Worm (Caenorhabditis elegans) whole organism, midembryonic: ENCODE results near the gene F18E9.8.
A peak's percentile ranks its signal among the peaks of the same experiment; 100 is the strongest.
"Not testable (repeated sequence)": the region's sequence is repeated elsewhere in the genome, so short reads cannot be mapped to it uniquely, and the experiment has no call there.

ENCODE experiments used
- T22C8.4 ChIP-seq: fragments of 200-800 bp; sonication (Bioruptor generic); IDR thresholded peaks from 2 replicates; pipeline ENCODE4 v1.3.6; 2022; ENCODE audit warnings: missing genetic modification characterization, missing compliant biosample characterization
- cog-1 ChIP-seq: sonication (generic microtip); optimal IDR thresholded peaks from 2 replicates; lab custom pipeline; 2016; ENCODE audit warnings: missing genetic modification characterization, missing compliant biosample characterization
- flt-1 ChIP-seq: fragments of 200-800 bp; sonication (Bioruptor generic); IDR thresholded peaks from 2 replicates; pipeline ENCODE4 v1.3.6; 2022; ENCODE audit warnings: missing genetic modification characterization, missing compliant biosample characterization
- klf-2 ChIP-seq: fragments of 200-800 bp; sonication (Bioruptor generic); conservative IDR thresholded peaks from 2 replicates; pipeline ENCODE4 v1.3.6; 2022; ENCODE audit warnings: missing genetic modification reagents, missing genetic modification characterization, missing compliant biosample characterization
- med-1 ChIP-seq: sonication (generic microtip); optimal IDR thresholded peaks from 2 replicates; lab custom pipeline; 2017; ENCODE audit warnings: missing genetic modification characterization, mild to moderate bottlenecking, missing compliant biosample characterization, antibody characterized with exemption, missing genetic modification reagents; ENCODE audit not compliant: insufficient read depth
- ref-1 ChIP-seq: fragments of 200-800 bp; sonication (Bioruptor generic); conservative IDR thresholded peaks from 2 replicates; pipeline ENCODE4 v1.3.6; 2022; ENCODE audit warnings: missing genetic modification reagents, missing genetic modification characterization, missing compliant biosample characterization
- tab-1 ChIP-seq: fragments of 200-800 bp; sonication (Bioruptor generic); IDR thresholded peaks from 2 replicates; pipeline ENCODE4 v1.3.6; 2022; ENCODE audit warnings: missing genetic modification characterization, missing compliant biosample characterization
- ztf-23 ChIP-seq: fragments of 200-800 bp; sonication (Bioruptor generic); IDR thresholded peaks from 2 replicates; pipeline ENCODE4 v1.3.6; 2022; ENCODE audit warnings: missing genetic modification reagents, missing genetic modification characterization, missing compliant biosample characterization
- ztf-29 ChIP-seq: fragments of 200-800 bp; sonication (Bioruptor generic); IDR thresholded peaks from 2 replicates; pipeline ENCODE4 v1.3.6; 2022; ENCODE audit warnings: missing genetic modification reagents, missing genetic modification characterization, missing compliant biosample characterization

Gene F18E9.8

ce11 chrX:8562586-8562985 lies 18.8 kb downstream of the F18E9.8 start:
- TF ChIP-seq ref-1 (GFP tag; lab: Robert Waterston, UW) (no peak), ztf-29 (no peak), ztf-23 (GFP tag; lab: Robert Waterston, UW) (no peak), T22C8.4 (GFP tag; lab: Robert Waterston, UW) (no peak), flt-1 (GFP tag; lab: Robert Waterston, UW) (no peak), klf-2 (GFP tag; lab: Robert Waterston, UW) (no peak), med-1 (GFP tag; lab: Kevin White, UChicago) (no peak), tab-1 (no peak), cog-1 (tag; lab: Kevin White, UChicago) (no peak)

ce11 chrX:8556614-8557196 lies 24.6 kb downstream of the F18E9.8 start, which contains the start of gene utx-1:
Gene utx-1, plus strand, starts transcription at chrX:8557146.
- TF ChIP-seq cog-1 (tag; lab: Kevin White, UChicago) (peak; percentile 3), tab-1 (peak; percentile 8; the same call in 1 of the 2 replicates), klf-2 (GFP tag; lab: Robert Waterston, UW) (no peak), ztf-23 (GFP tag; lab: Robert Waterston, UW) (no peak), T22C8.4 (GFP tag; lab: Robert Waterston, UW) (peak; percentile 54; the same call in 1 of the 2 replicates)

ce11 chrX:8554029-8554428 lies 27.3 kb downstream of the F18E9.8 start:
- TF ChIP-seq cog-1 (tag; lab: Kevin White, UChicago) (no peak), T22C8.4 (GFP tag; lab: Robert Waterston, UW) (no peak), ztf-23 (GFP tag; lab: Robert Waterston, UW) (no peak), tab-1 (no peak), ref-1 (GFP tag; lab: Robert Waterston, UW) (no peak), ztf-29 (no peak), flt-1 (GFP tag; lab: Robert Waterston, UW) (no peak), klf-2 (GFP tag; lab: Robert Waterston, UW) (no peak)

DNA sequence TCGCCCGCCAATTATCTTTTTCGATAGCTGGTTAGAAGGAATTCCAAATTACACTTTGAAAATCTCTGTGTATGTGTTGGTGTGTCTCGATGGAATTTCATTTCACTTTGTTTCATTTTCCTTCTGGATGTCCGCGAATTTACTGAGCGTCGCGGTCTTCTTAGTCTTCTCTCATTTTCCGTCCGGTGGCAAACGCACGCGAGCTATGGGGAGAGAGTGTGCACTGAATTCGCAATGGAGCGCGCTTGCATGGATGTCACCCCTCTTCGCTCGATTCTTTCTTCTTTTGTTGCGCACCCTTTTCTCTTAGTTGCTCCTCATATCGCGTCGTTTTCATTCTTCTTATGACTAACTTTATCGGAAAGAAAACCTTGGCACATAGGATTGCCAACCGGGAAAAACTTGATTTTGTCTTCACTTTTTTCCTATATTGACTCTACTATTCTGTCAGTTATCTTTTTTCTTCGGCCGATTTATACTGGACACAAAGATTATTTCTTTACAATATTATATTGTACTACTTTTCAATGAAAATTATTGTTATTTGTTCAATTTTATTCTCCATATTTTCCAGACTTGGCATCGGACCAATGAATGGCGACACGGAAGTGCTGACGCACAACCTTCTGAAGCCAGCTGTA lies 29.5 kb downstream of the F18E9.8 start, which contains the start of gene dhhc-14:
TSS of gene dhhc-14 (plus strand) at position 591 of the 641 bp plus-strand sequence.
- TF ChIP-seq ztf-23 (GFP tag; lab: Robert Waterston, UW) (peak; percentile 64; the same call in 1 of the 2 replicates), cog-1 (tag; lab: Kevin White, UChicago) (peak; percentile 37), klf-2 (GFP tag; lab: Robert Waterston, UW) (no peak), flt-1 (GFP tag; lab: Robert Waterston, UW) (0 out of 2 replicates have a peak, but pooled peaks have one; percentile 52), T22C8.4 (GFP tag; lab: Robert Waterston, UW) (no peak)

ce11 chrX:8550099-8550498 lies 31.2 kb downstream of the F18E9.8 start:
- TF ChIP-seq cog-1 (tag; lab: Kevin White, UChicago) (no peak), ztf-29 (no peak), ref-1 (GFP tag; lab: Robert Waterston, UW) (no peak), tab-1 (no peak), ztf-23 (GFP tag; lab: Robert Waterston, UW) (no peak), flt-1 (GFP tag; lab: Robert Waterston, UW) (no peak), med-1 (GFP tag; lab: Kevin White, UChicago) (no peak), klf-2 (GFP tag; lab: Robert Waterston, UW) (no peak), T22C8.4 (GFP tag; lab: Robert Waterston, UW) (no peak)

DNA sequence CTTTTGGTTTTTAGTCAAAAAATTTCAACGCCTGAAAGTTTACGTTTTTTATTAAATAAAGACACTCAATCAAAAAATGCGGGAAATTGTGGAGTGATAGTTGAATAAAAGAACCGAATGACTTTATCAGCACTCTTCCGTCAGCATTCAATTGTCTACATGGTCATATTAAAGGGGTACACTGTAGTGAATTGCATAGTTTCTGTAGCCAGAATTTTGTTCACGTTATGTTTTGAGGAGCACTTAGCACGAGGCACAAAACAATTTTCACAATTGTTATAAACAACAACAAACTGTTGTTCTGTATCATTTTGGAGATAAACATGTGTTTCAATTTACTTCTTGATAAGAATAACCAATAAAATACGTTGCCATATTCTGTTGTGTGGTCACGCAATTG lies 32.3 kb downstream of the F18E9.8 start, which contains the start of gene D2021.4:
TSS of gene D2021.4 (minus strand) at position 48 of the 400 bp plus-strand sequence.
- TF ChIP-seq med-1 (GFP tag; lab: Kevin White, UChicago), result no peak
- TF ChIP-seq ref-1 (GFP tag; lab: Robert Waterston, UW), result no peak
- no peak for TF ChIP-seq ztf-29
- TF ChIP-seq flt-1 (GFP tag; lab: Robert Waterston, UW), result no peak
- no peak for TF ChIP-seq T22C8.4 (GFP tag; lab: Robert Waterston, UW)
- TF ChIP-seq ztf-23 (GFP tag; lab: Robert Waterston, UW), result no peak
- no peak for TF ChIP-seq tab-1
- TF ChIP-seq cog-1 (tag; lab: Kevin White, UChicago), result no peak
- no peak for TF ChIP-seq klf-2 (GFP tag; lab: Robert Waterston, UW)

ce11 chrX:8545971-8546442 lies 35.3 kb downstream of the F18E9.8 start, which contains the start of gene sdha-1:
Gene sdha-1, minus strand, starts transcription at chrX:8546021.
- TF ChIP-seq klf-2 (GFP tag; lab: Robert Waterston, UW), result no peak
- TF ChIP-seq cog-1 (tag; lab: Kevin White, UChicago), result peak; percentile 10
- no peak for TF ChIP-seq med-1 (GFP tag; lab: Kevin White, UChicago)
- no peak for TF ChIP-seq T22C8.4 (GFP tag; lab: Robert Waterston, UW)
- no peak for TF ChIP-seq flt-1 (GFP tag; lab: Robert Waterston, UW)
- no peak for TF ChIP-seq ztf-23 (GFP tag; lab: Robert Waterston, UW)

ce11 chrX:8541562-8541961 lies 39.8 kb downstream of the F18E9.8 start, which contains the start of gene nspc-7:
Gene nspc-7, plus strand, starts transcription at chrX:8541862.
- TF ChIP-seq med-1 (GFP tag; lab: Kevin White, UChicago); T22C8.4 (GFP tag; lab: Robert Waterston, UW); cog-1 (tag; lab: Kevin White, UChicago): not testable (repeated sequence)

DNA sequence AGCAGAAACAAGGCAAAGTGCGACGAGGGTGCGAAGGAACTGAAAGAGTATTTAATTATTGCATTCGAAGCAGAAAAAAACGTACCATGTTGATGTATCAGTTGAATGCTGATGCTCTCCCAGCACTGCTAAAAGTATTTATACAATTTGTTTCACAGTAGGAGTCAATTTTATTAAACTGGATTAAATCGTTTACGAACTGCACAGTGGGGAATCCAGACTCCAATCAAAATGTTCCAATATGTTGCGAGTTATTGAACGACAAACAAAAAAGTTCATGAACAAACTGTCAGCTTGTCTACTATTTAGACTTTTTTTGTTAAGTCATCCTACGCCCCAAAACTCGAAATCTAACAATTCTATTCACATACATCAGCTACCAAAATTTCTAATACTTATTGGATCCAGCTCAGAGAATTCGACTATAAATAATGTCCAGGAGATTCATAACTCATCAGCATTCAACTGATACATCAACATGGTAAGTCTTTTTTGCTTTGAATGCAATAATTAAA lies 43.0 kb downstream of the F18E9.8 start, which contains the start of the genes nspc-4 and nspc-5:
TSS of gene nspc-4 (minus strand) at position 101 of the 515 bp plus-strand sequence.
TSS of gene nspc-5 (plus strand) at position 465 of the 515 bp plus-strand sequence.
- TF ChIP-seq ztf-29; tab-1; klf-2 (GFP tag; lab: Robert Waterston, UW): not testable (repeated sequence)
